Worm (Caenorhabditis elegans) whole organism, L3 larva: ENCODE measurements around the gene znf-598.
A peak's percentile ranks its signal among the peaks of the same experiment; 100 is the strongest.

Source experiments
- elt-2 ChIP-seq: sonication (generic microtip); optimal IDR thresholded peaks from 2 replicates; lab custom pipeline; 2016; ENCODE audit warnings: missing genetic modification reagents, mild to moderate bottlenecking, missing genetic modification characterization, missing compliant biosample characterization
- elt-3 ChIP-seq, 3 experiments: fragments of 150-350 bp in 1 of 3; sonication (generic microtip) in 2 of 3; optimal IDR thresholded peaks; 2 replicates in 2 of 3; 4 replicates in 1 of 3; lab custom pipeline; 2014 to 2017; ENCODE audit warnings: missing biosample characterization in 3 of 3, missing genetic modification characterization in 3 of 3
- fos-1 ChIP-seq: fragments of 150-350 bp; optimal IDR thresholded peaks from 2 replicates; lab custom pipeline; 2014; ENCODE audit warnings: missing biosample characterization, missing genetic modification characterization
- hmg-11 ChIP-seq: sonication (generic microtip); optimal IDR thresholded peaks from 2 replicates; lab custom pipeline; 2016; ENCODE audit warnings: missing genetic modification characterization, missing compliant biosample characterization
- jun-1 ChIP-seq: fragments of 150-350 bp; optimal IDR thresholded peaks from 2 replicates; lab custom pipeline; 2014; ENCODE audit warnings: missing biosample characterization, missing genetic modification reagents, missing genetic modification characterization
- lin-15B ChIP-seq: fragments of 150-350 bp; optimal IDR thresholded peaks from 2 replicates; lab custom pipeline; 2014; ENCODE audit warnings: missing biosample characterization, missing genetic modification characterization
- nhr-11 ChIP-seq: fragments of 150-350 bp; optimal IDR thresholded peaks from 2 replicates; lab custom pipeline; 2014; ENCODE audit warnings: missing biosample characterization, missing genetic modification characterization
- nhr-237 ChIP-seq: fragments of 150-350 bp; optimal IDR thresholded peaks from 2 replicates; lab custom pipeline; 2014; ENCODE audit warnings: missing biosample characterization, missing genetic modification characterization
- nhr-25 ChIP-seq: sonication (generic microtip); optimal IDR thresholded peaks from 2 replicates; lab custom pipeline; 2017; ENCODE audit warnings: missing biosample characterization, missing genetic modification characterization
- pqm-1 ChIP-seq: fragments of 150-350 bp; optimal IDR thresholded peaks from 2 replicates; lab custom pipeline; 2017; ENCODE audit warnings: missing biosample characterization, missing genetic modification characterization, inconsistent platforms

DNA sequence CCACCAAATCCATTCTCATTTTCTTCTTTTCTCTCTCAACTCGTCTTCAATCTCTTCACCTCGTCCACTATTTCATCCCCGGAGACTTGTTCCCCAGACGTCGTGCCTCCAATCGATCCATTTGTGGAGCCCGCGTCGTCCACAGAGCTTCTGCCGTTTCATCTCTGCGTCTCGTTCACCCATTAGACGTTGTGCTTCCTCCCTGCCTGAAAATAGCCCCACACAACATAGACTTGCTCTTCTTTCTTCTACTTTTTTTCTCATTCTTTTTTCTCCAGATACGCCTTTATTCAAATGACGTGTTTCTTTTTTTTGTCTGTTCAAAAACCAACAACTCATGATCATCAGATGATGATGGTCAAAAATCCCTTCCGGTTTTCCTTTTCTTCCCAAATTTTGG lies 32.7 kb upstream of the znf-598 start:
- TF ChIP-seq elt-3 (tag; optimal IDR thresholded peaks at IDR 0.05; lab: Kevin White, UChicago) = no peak
- TF ChIP-seq fos-1 (tag; lab: Kevin White, UChicago) = no peak
- peak; percentile 11 for TF ChIP-seq hmg-11 (tag; lab: Kevin White, UChicago)
- no peak for TF ChIP-seq pqm-1 (tag; lab: Kevin White, UChicago)
- TF ChIP-seq nhr-11 (tag; lab: Kevin White, UChicago) = no peak
- TF ChIP-seq lin-15B (tag; lab: Kevin White, UChicago) = peak; percentile 1
- no peak for TF ChIP-seq jun-1 (tag; lab: Kevin White, UChicago)
- TF ChIP-seq elt-2 (tag; lab: Kevin White, UChicago) = no peak
- no peak for TF ChIP-seq nhr-25 (tag; lab: Kevin White, UChicago)
- no peak for TF ChIP-seq nhr-237 (tag; lab: Kevin White, UChicago)
